Worm (Caenorhabditis elegans) whole organism, L4/young adult: ENCODE data around the gene lips-13.

Source experiments
- W03F9.2 ChIP-seq: fragments of 150-350 bp; optimal IDR thresholded peaks from 2 replicates; lab custom pipeline; 2014; ENCODE audit warnings: missing biosample characterization, missing genetic modification characterization
- him-1 ChIP-seq: sonication (generic microtip); optimal IDR thresholded peaks from 2 replicates; lab custom pipeline; 2016; ENCODE audit warnings: missing genotype, missing genetic modification reagents, missing genetic modification characterization, missing compliant biosample characterization

DNA sequence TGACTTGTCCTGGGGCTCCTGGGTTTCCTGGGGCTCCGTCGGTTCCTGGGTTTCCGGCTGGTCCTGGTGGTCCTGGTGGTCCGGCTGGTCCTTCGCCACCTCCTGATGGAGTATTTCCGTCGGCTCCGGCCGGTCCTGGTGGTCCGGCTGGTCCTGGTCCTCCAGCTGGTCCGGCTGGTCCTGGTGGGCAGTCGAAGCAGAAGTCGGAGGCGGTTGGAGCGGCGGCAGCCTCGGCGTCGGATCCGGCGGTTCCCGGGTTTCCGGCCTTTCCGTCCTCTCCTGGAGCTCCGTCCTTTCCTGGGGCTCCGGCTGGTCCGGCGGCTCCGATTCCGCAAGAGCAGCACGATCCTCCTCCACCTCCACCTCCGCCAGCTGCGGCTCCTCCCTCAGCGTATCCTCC, 12.6 kb downstream of the lips-13 start:
- TF ChIP-seq him-1 (tag; lab: Kevin White, UChicago) = no peak
- TF ChIP-seq W03F9.2 (tag; lab: Kevin White, UChicago) = no peak
